Fruit fly (Drosophila melanogaster) whole organism, embryonic: Measurements from ENCODE around the gene CG43245.
A peak's percentile ranks its signal among the peaks of the same experiment; 100 is the strongest.

ENCODE experiments used
- Adf1 ChIP-seq: fragments of 200-800 bp; sonication (Bioruptor generic); IDR thresholded peaks from 2 replicates; pipeline ENCODE4 v1.3.6; 2022; ENCODE audit warnings: missing biosample characterization, missing genetic modification characterization
- BEAF-32 ChIP-seq: fragments of 200-800 bp; sonication (Bioruptor generic); optimal IDR thresholded peaks from 3 replicates; lab custom pipeline; 2017; ENCODE audit warnings: missing biosample characterization, missing genetic modification characterization, mild to moderate bottlenecking, moderate library complexity, missing genetic modification reagents
- Bgb ChIP-seq: fragments of 200-800 bp; sonication (Bioruptor generic); IDR thresholded peaks from 2 replicates; pipeline ENCODE4 v1.3.6; 2022; ENCODE audit warnings: missing biosample characterization, missing genetic modification characterization; ENCODE audit not compliant: partially characterized antibody
- CG1024 ChIP-seq: fragments of 200-800 bp; sonication (Bioruptor generic); IDR thresholded peaks from 2 replicates; pipeline ENCODE4 v1.3.6; 2022; ENCODE audit warnings: missing biosample characterization, missing genetic modification characterization
- CG10366 ChIP-seq: fragments of 200-800 bp; sonication (Bioruptor generic); IDR thresholded peaks from 2 replicates; pipeline ENCODE4 v1.3.6; 2022; ENCODE audit warnings: missing biosample characterization, missing genetic modification characterization
- CG10431 ChIP-seq: fragments of 200-800 bp; sonication (Bioruptor generic); optimal IDR thresholded peaks from 3 replicates; lab custom pipeline; 2018; ENCODE audit warnings: missing biosample characterization, mild to moderate bottlenecking, missing genetic modification characterization
- CG12219 ChIP-seq: fragments of 200-800 bp; sonication (Bioruptor generic); optimal IDR thresholded peaks from 3 replicates; lab custom pipeline; 2018; ENCODE audit warnings: missing biosample characterization, mild to moderate bottlenecking, missing genetic modification characterization
- CG17802 ChIP-seq: fragments of 200-800 bp; sonication (Bioruptor generic); optimal IDR thresholded peaks from 2 replicates; lab custom pipeline; 2018; ENCODE audit warnings: missing biosample characterization, mild to moderate bottlenecking, missing genetic modification characterization, moderate library complexity
- CG17912 ChIP-seq: fragments of 200-800 bp; sonication (Bioruptor generic); optimal IDR thresholded peaks from 2 replicates; lab custom pipeline; 2018; ENCODE audit warnings: missing biosample characterization, mild to moderate bottlenecking, missing genetic modification characterization
- CG1832 ChIP-seq: fragments of 200-800 bp; sonication (Bioruptor generic); optimal IDR thresholded peaks from 2 replicates; lab custom pipeline; 2017; ENCODE audit warnings: missing biosample characterization, mild to moderate bottlenecking, missing genetic modification characterization, inconsistent platforms
- CG2202 ChIP-seq: fragments of 200-800 bp; sonication (Bioruptor generic); optimal IDR thresholded peaks from 2 replicates; lab custom pipeline; 2018; ENCODE audit warnings: missing biosample characterization, mild to moderate bottlenecking, missing genetic modification characterization
- CG30431 ChIP-seq: fragments of 200-800 bp; sonication (Bioruptor generic); optimal IDR thresholded peaks from 2 replicates; lab custom pipeline; 2017; ENCODE audit warnings: missing biosample characterization, missing genetic modification characterization
- CG34422 ChIP-seq: fragments of 200-800 bp; sonication (Bioruptor generic); IDR thresholded peaks from 3 replicates; pipeline ENCODE4 v1.3.6; 2022; ENCODE audit warnings: missing biosample characterization, missing genetic modification characterization
- CG4617 ChIP-seq: fragments of 200-800 bp; sonication (Bioruptor generic); optimal IDR thresholded peaks from 3 replicates; lab custom pipeline; 2016; ENCODE audit warnings: missing biosample characterization, missing genetic modification characterization, borderline replicate concordance
- CG6791 ChIP-seq: fragments of 200-800 bp; sonication (Bioruptor generic); IDR thresholded peaks from 3 replicates; pipeline ENCODE4 v1.3.6; 2022; ENCODE audit warnings: missing biosample characterization, missing genetic modification characterization; ENCODE audit not compliant: partially characterized antibody
- CG8281 ChIP-seq: fragments of 200-800 bp; sonication (Bioruptor generic); optimal IDR thresholded peaks from 2 replicates; lab custom pipeline; 2018; ENCODE audit warnings: missing biosample characterization, mild to moderate bottlenecking, missing genetic modification characterization, moderate library complexity
- CG9609 ChIP-seq: fragments of 200-800 bp; sonication (Bioruptor generic); optimal IDR thresholded peaks from 3 replicates; lab custom pipeline; 2016; ENCODE audit warnings: missing biosample characterization, missing genetic modification characterization
- CHES-1-like ChIP-seq: fragments of 200-800 bp; sonication (Bioruptor generic); optimal IDR thresholded peaks from 2 replicates; lab custom pipeline; 2016; ENCODE audit warnings: missing biosample characterization, missing genetic modification characterization
- Camta ChIP-seq: fragments of 200-800 bp; sonication (Bioruptor generic); optimal IDR thresholded peaks from 2 replicates; lab custom pipeline; 2016; ENCODE audit warnings: missing biosample characterization, missing genetic modification characterization
- D ChIP-seq, 2 experiments: fragments of 200-800 bp in 1 of 2; fragments of >200 bp in 1 of 2; sonication (Bioruptor generic) in 1 of 2; optimal IDR thresholded peaks; 2 replicates in 1 of 2; 3 replicates in 1 of 2; lab custom pipeline; 2017; ENCODE audit warnings: mild to moderate bottlenecking in 1 of 2, missing biosample characterization in 1 of 2, missing genetic modification characterization in 1 of 2, missing genetic modification reagents in 1 of 2
- D19B ChIP-seq: fragments of 200-800 bp; sonication (Bioruptor generic); optimal IDR thresholded peaks from 2 replicates; lab custom pipeline; 2017; ENCODE audit warnings: missing biosample characterization, mild to moderate bottlenecking, missing genetic modification characterization
- Ets65A ChIP-seq: fragments of 200-800 bp; sonication (Bioruptor generic); peaks from one replicate; lab custom pipeline; 2016; ENCODE audit warnings: missing biosample characterization, missing genetic modification characterization
- HLH3B ChIP-seq: fragments of 200-800 bp; sonication (Bioruptor generic); IDR thresholded peaks from 2 replicates; pipeline ENCODE4 v1.3.6; 2022; ENCODE audit warnings: missing biosample characterization, missing genetic modification characterization
- Kr ChIP-seq: fragments of 200-800 bp; sonication (Bioruptor generic); optimal IDR thresholded peaks from 2 replicates; lab custom pipeline; 2017; ENCODE audit warnings: missing biosample characterization, mild to moderate bottlenecking, missing genetic modification characterization
- Myb ChIP-seq: fragments of 200-800 bp; sonication (Bioruptor generic); optimal IDR thresholded peaks from 2 replicates; lab custom pipeline; 2016; ENCODE audit warnings: missing biosample characterization, missing genetic modification characterization
- Neu2 ChIP-seq: fragments of 200-800 bp; sonication (Bioruptor generic); optimal IDR thresholded peaks from 3 replicates; lab custom pipeline; 2016; ENCODE audit warnings: missing biosample characterization, missing genetic modification characterization, borderline replicate concordance
- Poxn ChIP-seq: fragments of 200-800 bp; sonication (Bioruptor generic); IDR thresholded peaks from 2 replicates; pipeline ENCODE4 v1.3.6; 2022; ENCODE audit warnings: missing biosample characterization, missing genetic modification characterization
- Side ChIP-seq: fragments of 200-800 bp; sonication (Bioruptor generic); optimal IDR thresholded peaks from 2 replicates; lab custom pipeline; 2016; ENCODE audit warnings: missing biosample characterization, missing genetic modification characterization
- Ssrp ChIP-seq: fragments of 200-800 bp; sonication (Bioruptor generic); optimal IDR thresholded peaks from 2 replicates; lab custom pipeline; 2018; ENCODE audit warnings: missing biosample characterization, mild to moderate bottlenecking, missing genetic modification characterization, moderate library complexity
- TFAM ChIP-seq: fragments of 200-800 bp; sonication (Bioruptor generic); optimal IDR thresholded peaks from 2 replicates; lab custom pipeline; 2017; ENCODE audit warnings: missing biosample characterization, missing genetic modification characterization, inconsistent platforms
- ab ChIP-seq: fragments of 200-800 bp; sonication (Bioruptor generic); optimal IDR thresholded peaks from 2 replicates; lab custom pipeline; 2016; ENCODE audit warnings: missing biosample characterization, missing genetic modification characterization
- ara ChIP-seq: fragments of 200-800 bp; sonication (Bioruptor generic); IDR thresholded peaks from 2 replicates; pipeline ENCODE4 v1.3.6; 2022; ENCODE audit warnings: missing biosample characterization, missing genetic modification characterization
- bsh ChIP-seq, 2 experiments: fragments of 200-800 bp; sonication (Bioruptor generic); optimal IDR thresholded peaks; 2 replicates each; lab custom pipeline; 2017 to 2018; ENCODE audit warnings: mild to moderate bottlenecking in 2 of 2, missing biosample characterization in 2 of 2, missing genetic modification characterization in 2 of 2, moderate library complexity in 1 of 2
- chinmo ChIP-seq: fragments of 200-800 bp; sonication (Bioruptor generic); IDR thresholded peaks from 4 replicates; pipeline ENCODE4 v1.3.6; 2022; ENCODE audit warnings: missing biosample characterization, missing genetic modification characterization; ENCODE audit not compliant: partially characterized antibody
- crol ChIP-seq: fragments of 200-800 bp; sonication (Bioruptor generic); IDR thresholded peaks from 2 replicates; pipeline ENCODE4 v1.3.6; 2022; ENCODE audit warnings: missing biosample characterization, missing genetic modification characterization
- dimm ChIP-seq: fragments of 200-800 bp; sonication (Bioruptor generic); IDR thresholded peaks from 2 replicates; pipeline ENCODE4 v1.3.6; 2022; ENCODE audit warnings: missing biosample characterization, missing genetic modification characterization
- emc ChIP-seq: fragments of 200-800 bp; sonication (Bioruptor generic); optimal IDR thresholded peaks from 2 replicates; lab custom pipeline; 2016; ENCODE audit warnings: missing biosample characterization, missing genetic modification characterization
- exex ChIP-seq: fragments of 200-800 bp; sonication (Bioruptor generic); optimal IDR thresholded peaks from 4 replicates; lab custom pipeline; 2018; ENCODE audit warnings: missing biosample characterization, mild to moderate bottlenecking, missing genetic modification characterization, moderate library complexity
- fd102C ChIP-seq: fragments of 200-800 bp; sonication (Bioruptor generic); optimal IDR thresholded peaks from 2 replicates; lab custom pipeline; 2018; ENCODE audit warnings: missing biosample characterization, mild to moderate bottlenecking, missing genetic modification characterization, moderate library complexity
- gcm2 ChIP-seq: fragments of 200-800 bp; sonication (Bioruptor generic); optimal IDR thresholded peaks from 2 replicates; lab custom pipeline; 2016; ENCODE audit warnings: missing biosample characterization, missing genetic modification characterization
- hkb ChIP-seq, 2 experiments: fragments of 200-800 bp in 1 of 2; fragments of >200 bp in 1 of 2; sonication (Bioruptor generic) in 1 of 2; IDR thresholded peaks in 1 of 2; optimal IDR thresholded peaks in 1 of 2; 2 replicates each; pipeline versions ENCODE4 v1.3.6 to Lab custom; 2017 to 2022; ENCODE audit warnings: missing biosample characterization in 1 of 2, missing genetic modification characterization in 1 of 2
- hth ChIP-seq: fragments of >200 bp; optimal IDR thresholded peaks from 2 replicates; lab custom pipeline; 2017; ENCODE audit warnings: inconsistent platforms
- kni ChIP-seq: fragments of 200-800 bp; sonication (Bioruptor generic); optimal IDR thresholded peaks from 3 replicates; lab custom pipeline; 2017; ENCODE audit warnings: mild to moderate bottlenecking, missing biosample characterization, missing genetic modification reagents, missing genetic modification characterization
- lilli ChIP-seq: fragments of 200-800 bp; sonication (Bioruptor generic); optimal IDR thresholded peaks from 3 replicates; lab custom pipeline; 2016; ENCODE audit warnings: missing biosample characterization, missing genetic modification characterization
- nom ChIP-seq: fragments of 200-800 bp; sonication (Bioruptor generic); optimal IDR thresholded peaks from 2 replicates; lab custom pipeline; 2017; ENCODE audit warnings: missing biosample characterization, missing genetic modification characterization, mild to moderate bottlenecking, moderate library complexity, missing genetic modification reagents
- pb ChIP-seq: fragments of 200-800 bp; sonication (Bioruptor generic); optimal IDR thresholded peaks from 3 replicates; lab custom pipeline; 2016; ENCODE audit warnings: missing biosample characterization, missing genetic modification characterization
- seq ChIP-seq: fragments of 200-800 bp; sonication (Bioruptor generic); IDR thresholded peaks from 2 replicates; pipeline ENCODE4 v1.3.6; 2022; ENCODE audit warnings: missing biosample characterization, missing genetic modification characterization
- toy ChIP-seq: fragments of 200-800 bp; sonication (Bioruptor generic); IDR thresholded peaks from 2 replicates; pipeline ENCODE4 v1.3.6; 2022; ENCODE audit warnings: missing biosample characterization, missing genetic modification characterization
- wdn ChIP-seq: fragments of 200-800 bp; sonication (Bioruptor generic); IDR thresholded peaks from 2 replicates; pipeline ENCODE4 v1.3.6; 2022; ENCODE audit warnings: missing biosample characterization, missing genetic modification characterization

CG43245 gene

DNA sequence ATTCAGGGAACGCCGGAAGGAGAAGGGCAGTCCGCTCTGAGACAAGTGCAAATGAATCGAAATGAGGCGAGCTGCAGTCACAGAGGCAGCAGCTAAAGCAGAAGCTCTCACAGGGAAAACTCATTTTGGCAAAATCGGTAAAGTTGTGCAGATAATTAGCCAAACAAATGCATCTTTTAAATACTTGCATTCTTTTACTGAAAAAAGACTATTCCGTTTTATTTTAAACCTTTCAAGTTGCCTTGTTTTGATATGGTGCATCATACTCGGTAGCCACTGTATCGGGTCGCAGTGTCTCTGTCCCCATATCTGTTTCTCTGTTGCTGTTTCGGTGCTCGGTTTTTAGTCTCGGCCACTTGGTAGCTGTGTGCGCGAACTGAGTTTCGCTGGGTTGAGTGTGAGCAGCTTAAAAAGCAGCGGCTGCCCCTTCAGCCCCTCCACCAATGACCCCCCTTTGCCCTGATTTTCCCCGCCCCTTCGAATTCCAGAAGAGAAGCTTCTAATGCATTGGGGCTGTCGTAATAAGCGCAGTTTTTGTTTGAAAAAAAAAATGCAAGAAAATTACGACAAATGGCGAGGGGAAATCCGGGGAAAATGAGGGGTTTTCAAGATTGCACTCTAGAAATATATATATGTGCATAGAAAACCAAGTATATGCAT, 4.8 kb downstream of the CG43245 start (continued):
- peak; percentile 94 to 98 for TF ChIP-seq bsh (GFP tag; optimal IDR thresholded peaks at IDR 0.05; lab: Kevin White, UChicago)
- TF ChIP-seq CG10366 (GFP tag; lab: Robert Waterston, UW), result peak; percentile 93
- TF ChIP-seq emc (GFP tag; lab: Kevin White, UChicago), result peak; percentile 57
- TF ChIP-seq exex (tag; lab: Kevin White, UChicago), result no peak
- TF ChIP-seq kni (GFP tag; lab: Kevin White, UChicago), result no peak
- peak; percentile 73 for TF ChIP-seq CG17802 (tag; lab: Kevin White, UChicago)
- peak; percentile 94 for TF ChIP-seq CG34422 (GFP tag; lab: Robert Waterston, UW)
- TF ChIP-seq Kr (GFP tag; lab: Kevin White, UChicago), result no peak
- TF ChIP-seq CG8281 (tag; lab: Kevin White, UChicago), result peak; percentile 53
- peak; percentile 77 for TF ChIP-seq wdn (GFP tag; lab: Robert Waterston, UW)
- peak; percentile 78 for TF ChIP-seq crol
- TF ChIP-seq ab (GFP tag; lab: Kevin White, UChicago), result peak; percentile 81
- peak; percentile 80 for TF ChIP-seq lilli (GFP tag; lab: Kevin White, UChicago)
- peak; percentile 90 for TF ChIP-seq seq (GFP tag; lab: Robert Waterston, UW)
- TF ChIP-seq ara (GFP tag; lab: Robert Waterston, UW), result peak; percentile 96
- TF ChIP-seq hkb (optimal IDR thresholded peaks at IDR 0.05; lab: Kevin White, UChicago), result no peak
- TF ChIP-seq hkb (GFP tag; IDR thresholded peaks at IDR 0.05; lab: Robert Waterston, UW), result peak; percentile 97
- peak; percentile 82 for TF ChIP-seq gcm2
- TF ChIP-seq Bgb (GFP tag; lab: Robert Waterston, UW), result no peak
- TF ChIP-seq dimm (GFP tag; lab: Robert Waterston, UW), result peak; percentile 90
- TF ChIP-seq chinmo, result no peak
- TF ChIP-seq pb (GFP tag; lab: Kevin White, UChicago), result peak; percentile 78
- no peak for TF ChIP-seq hth
- TF ChIP-seq fd102C (GFP tag; lab: Kevin White, UChicago), result no peak
- TF ChIP-seq D19B, result peak; percentile 48
- TF ChIP-seq Poxn, result 0 out of 2 replicates have a peak, but pooled peaks have one; percentile 27
- peak; percentile 97 for TF ChIP-seq nom (GFP tag; lab: Kevin White, UChicago)
- peak; percentile 46 for TF ChIP-seq CHES-1-like (GFP tag; lab: Kevin White, UChicago)
- peak; percentile 68 for TF ChIP-seq CG2202 (tag; lab: Kevin White, UChicago)
- peak; percentile 80 for TF ChIP-seq Camta
- no peak for TF ChIP-seq CG17912
- peak; percentile 82 for TF ChIP-seq CG30431 (GFP tag; lab: Kevin White, UChicago)
- peak; percentile 79 for TF ChIP-seq toy
- TF ChIP-seq CG4617 (GFP tag; lab: Kevin White, UChicago), result peak; percentile 76
- TF ChIP-seq BEAF-32 (GFP tag; lab: Kevin White, UChicago), result no peak
- no peak for TF ChIP-seq CG1832 (GFP tag; lab: Kevin White, UChicago)
- TF ChIP-seq Myb (GFP tag; lab: Kevin White, UChicago), result peak; percentile 60
- TF ChIP-seq D (optimal IDR thresholded peaks at IDR 0.05; lab: Kevin White, UChicago), result no peak
- TF ChIP-seq D (GFP tag; optimal IDR thresholded peaks at IDR 0.05; lab: Kevin White, UChicago), result peak; percentile 89
- peak; percentile 92 for TF ChIP-seq Side (GFP tag; lab: Kevin White, UChicago)
- TF ChIP-seq Ets65A, result peak; percentile 98
- TF ChIP-seq HLH3B, result peak; percentile 98
- peak; percentile 88 for TF ChIP-seq CG12219 (GFP tag; lab: Kevin White, UChicago)
- no peak for TF ChIP-seq Neu2 (GFP tag; lab: Kevin White, UChicago)
- peak; percentile 59 for TF ChIP-seq TFAM (GFP tag; lab: Kevin White, UChicago)
- TF ChIP-seq CG6791 (GFP tag; lab: Robert Waterston, UW), result no peak
- TF ChIP-seq CG10431 (GFP tag; lab: Kevin White, UChicago), result peak; percentile 7
- peak; percentile 88 for TF ChIP-seq CG9609 (GFP tag; lab: Kevin White, UChicago)
- TF ChIP-seq Ssrp (tag; lab: Kevin White, UChicago), result peak; percentile 88
- TF ChIP-seq Adf1 (GFP tag; lab: Robert Waterston, UW), result no peak
- peak; percentile 91 for TF ChIP-seq CG1024 (GFP tag; lab: Robert Waterston, UW)
